Fruit fly (Drosophila melanogaster) whole organism, embryonic: ENCODE results near the gene Acp65Aa.

ENCODE experiments used
- ATbp ChIP-seq: fragments of 200-800 bp; sonication (Bioruptor generic); optimal IDR thresholded peaks from 2 replicates; lab custom pipeline; 2017; ENCODE audit warnings: missing biosample characterization, mild to moderate bottlenecking, missing genetic modification characterization, missing genetic modification reagents
- Bteb2 ChIP-seq: fragments of 200-800 bp; sonication (Bioruptor generic); optimal IDR thresholded peaks from 2 replicates; lab custom pipeline; 2016; ENCODE audit warnings: missing biosample characterization, missing genetic modification characterization
- CG12391 ChIP-seq: fragments of 200-800 bp; sonication (Bioruptor generic); optimal IDR thresholded peaks from 3 replicates; lab custom pipeline; 2018; ENCODE audit warnings: missing biosample characterization, mild to moderate bottlenecking, missing genetic modification characterization, moderate library complexity
- CG14441 ChIP-seq: fragments of 200-800 bp; sonication (Bioruptor generic); IDR thresholded peaks from 2 replicates; pipeline ENCODE4 v1.3.6; 2022; ENCODE audit warnings: missing biosample characterization, missing genetic modification characterization
- CG17829 ChIP-seq: fragments of 200-800 bp; optimal IDR thresholded peaks from 2 replicates; lab custom pipeline; 2019; ENCODE audit warnings: missing biosample characterization, mild to moderate bottlenecking, missing genetic modification characterization, moderate library complexity
- CG2120 ChIP-seq: fragments of 200-800 bp; sonication (Bioruptor generic); optimal IDR thresholded peaks from 3 replicates; lab custom pipeline; 2016; ENCODE audit warnings: missing biosample characterization, missing genetic modification characterization
- CG31365 ChIP-seq: fragments of 200-800 bp; sonication (Bioruptor generic); optimal IDR thresholded peaks from 2 replicates; lab custom pipeline; 2018; ENCODE audit warnings: missing biosample characterization, mild to moderate bottlenecking, missing genetic modification characterization
- CG3163 ChIP-seq: fragments of 200-800 bp; sonication (Bioruptor generic); optimal IDR thresholded peaks from 3 replicates; lab custom pipeline; 2016; ENCODE audit warnings: missing biosample characterization, missing genetic modification characterization
- CG4360 ChIP-seq: fragments of 200-800 bp; sonication (Bioruptor generic); IDR thresholded peaks from 2 replicates; pipeline ENCODE4 v1.3.6; 2022; ENCODE audit warnings: missing biosample characterization, missing genetic modification characterization
- CG4404 ChIP-seq: fragments of 200-800 bp; sonication (Bioruptor generic); IDR thresholded peaks from 2 replicates; pipeline ENCODE4 v1.3.6; 2022; ENCODE audit warnings: missing biosample characterization, missing genetic modification characterization
- CG7987 ChIP-seq: fragments of 200-800 bp; sonication (Bioruptor generic); optimal IDR thresholded peaks from 2 replicates; lab custom pipeline; 2018; ENCODE audit warnings: missing biosample characterization, mild to moderate bottlenecking, missing genetic modification characterization, moderate library complexity
- CG8290 ChIP-seq, 3 experiments: fragments of 200-800 bp; sonication (Bioruptor generic); optimal IDR thresholded peaks; 2 replicates each; lab custom pipeline; 2016 to 2019; ENCODE audit warnings: missing biosample characterization in 3 of 3, missing genetic modification characterization in 3 of 3, mild to moderate bottlenecking in 2 of 3, moderate library complexity in 1 of 3
- Camta ChIP-seq: fragments of 200-800 bp; sonication (Bioruptor generic); optimal IDR thresholded peaks from 2 replicates; lab custom pipeline; 2016; ENCODE audit warnings: missing biosample characterization, missing genetic modification characterization
- D19A ChIP-seq: fragments of 200-800 bp; optimal IDR thresholded peaks from 3 replicates; lab custom pipeline; 2019; ENCODE audit warnings: missing biosample characterization, mild to moderate bottlenecking, missing genetic modification characterization, moderate library complexity
- Dek ChIP-seq: fragments of 200-800 bp; sonication (Bioruptor generic); optimal IDR thresholded peaks from 3 replicates; lab custom pipeline; 2019; ENCODE audit warnings: missing biosample characterization, mild to moderate bottlenecking, missing genetic modification characterization, moderate library complexity
- Dref ChIP-seq: fragments of 200-800 bp; sonication (Bioruptor generic); IDR thresholded peaks from 2 replicates; pipeline ENCODE4 v1.3.6; 2022; ENCODE audit warnings: missing biosample characterization, missing genetic modification characterization
- E2f2 ChIP-seq: fragments of 200-800 bp; sonication (Bioruptor generic); IDR thresholded peaks from 2 replicates; pipeline ENCODE4 v1.3.6; 2022; ENCODE audit warnings: missing biosample characterization, missing genetic modification characterization
- HLH3B ChIP-seq: fragments of 200-800 bp; sonication (Bioruptor generic); IDR thresholded peaks from 2 replicates; pipeline ENCODE4 v1.3.6; 2022; ENCODE audit warnings: missing biosample characterization, missing genetic modification characterization
- Jarid2 ChIP-seq: fragments of 200-800 bp; sonication (Bioruptor generic); optimal IDR thresholded peaks from 3 replicates; lab custom pipeline; 2017; ENCODE audit warnings: mild to moderate bottlenecking, missing biosample characterization, missing genetic modification reagents, missing genetic modification characterization
- Lim3 ChIP-seq: fragments of 200-800 bp; sonication (Bioruptor generic); IDR thresholded peaks from 2 replicates; pipeline ENCODE4 v1.3.6; 2022; ENCODE audit warnings: missing biosample characterization, missing genetic modification characterization
- Mrtf ChIP-seq: fragments of 200-800 bp; sonication (Bioruptor generic); IDR thresholded peaks from 3 replicates; pipeline ENCODE4 v1.3.6; 2022; ENCODE audit warnings: missing biosample characterization, missing genetic modification characterization
- NC2α ChIP-seq: fragments of 200-800 bp; sonication (Bioruptor generic); optimal IDR thresholded peaks from 2 replicates; lab custom pipeline; 2016; ENCODE audit warnings: missing biosample characterization, missing genetic modification characterization
- Oli ChIP-seq: fragments of 200-800 bp; sonication (Bioruptor generic); optimal IDR thresholded peaks from 2 replicates; lab custom pipeline; 2018; ENCODE audit warnings: missing biosample characterization, mild to moderate bottlenecking, missing genetic modification characterization, moderate library complexity
- Poxn ChIP-seq: fragments of 200-800 bp; sonication (Bioruptor generic); IDR thresholded peaks from 2 replicates; pipeline ENCODE4 v1.3.6; 2022; ENCODE audit warnings: missing biosample characterization, missing genetic modification characterization
- Rfx ChIP-seq: fragments of 200-800 bp; sonication (Bioruptor generic); IDR thresholded peaks from 2 replicates; pipeline ENCODE4 v1.3.6; 2022; ENCODE audit warnings: missing biosample characterization, missing genetic modification characterization
- ap ChIP-seq: fragments of 200-800 bp; sonication (Bioruptor generic); IDR thresholded peaks from 2 replicates; pipeline ENCODE4 v1.3.6; 2022; ENCODE audit warnings: missing biosample characterization, missing genetic modification characterization
- ase ChIP-seq: fragments of 200-800 bp; sonication (Bioruptor generic); IDR thresholded peaks from 3 replicates; pipeline ENCODE4 v1.3.6; 2022; ENCODE audit warnings: missing biosample characterization, missing genetic modification characterization
- chm ChIP-seq: fragments of 200-800 bp; sonication (Bioruptor generic); IDR thresholded peaks from 2 replicates; pipeline ENCODE4 v1.3.6; 2022; ENCODE audit warnings: missing biosample characterization, missing genetic modification characterization
- dati ChIP-seq: fragments of 200-800 bp; sonication (Bioruptor generic); IDR thresholded peaks from 2 replicates; pipeline ENCODE4 v1.3.6; 2022; ENCODE audit warnings: missing biosample characterization, missing genetic modification characterization
- ems ChIP-seq: fragments of 200-800 bp; sonication (Bioruptor generic); optimal IDR thresholded peaks from 3 replicates; lab custom pipeline; 2016; ENCODE audit warnings: missing biosample characterization, missing genetic modification characterization
- en ChIP-seq: fragments of 200-800 bp; sonication (Bioruptor generic); optimal IDR thresholded peaks from 2 replicates; lab custom pipeline; 2016; ENCODE audit warnings: missing biosample characterization, missing genetic modification characterization
- esg ChIP-seq: fragments of 200-800 bp; sonication (Bioruptor generic); conservative IDR thresholded peaks from 2 replicates; pipeline ENCODE4 v1.3.6; 2022; ENCODE audit warnings: missing biosample characterization, missing genetic modification characterization
- exex ChIP-seq: fragments of 200-800 bp; sonication (Bioruptor generic); optimal IDR thresholded peaks from 4 replicates; lab custom pipeline; 2018; ENCODE audit warnings: missing biosample characterization, mild to moderate bottlenecking, missing genetic modification characterization, moderate library complexity
- gcm2 ChIP-seq: fragments of 200-800 bp; sonication (Bioruptor generic); optimal IDR thresholded peaks from 2 replicates; lab custom pipeline; 2016; ENCODE audit warnings: missing biosample characterization, missing genetic modification characterization
- gsb-n ChIP-seq: fragments of 200-800 bp; sonication (Bioruptor generic); optimal IDR thresholded peaks from 3 replicates; lab custom pipeline; 2018; ENCODE audit warnings: missing biosample characterization, mild to moderate bottlenecking, missing genetic modification characterization
- hb ChIP-seq: fragments of 200-800 bp; sonication (Bioruptor generic); IDR thresholded peaks from 3 replicates; pipeline ENCODE4 v1.3.6; 2022; ENCODE audit warnings: missing biosample characterization, missing genetic modification characterization; ENCODE audit not compliant: partially characterized antibody
- insv ChIP-seq, 2 experiments: fragments of 200-800 bp; sonication (Bioruptor generic); optimal IDR thresholded peaks; 3 replicates each; lab custom pipeline; 2016 to 2018; ENCODE audit warnings: missing biosample characterization in 2 of 2, missing genetic modification characterization in 2 of 2
- jumu ChIP-seq: fragments of 200-800 bp; sonication (Bioruptor generic); optimal IDR thresholded peaks from 3 replicates; lab custom pipeline; 2016; ENCODE audit warnings: missing biosample characterization, missing genetic modification characterization
- lola ChIP-seq, 3 experiments: fragments of >200 bp in 2 of 3; fragments of 200-800 bp in 1 of 3; sonication (Bioruptor generic) in 1 of 3; optimal IDR thresholded peaks; 2 replicates each; lab custom pipeline; 2017 to 2019; ENCODE audit warnings: missing biosample characterization in 3 of 3, missing genetic modification characterization in 3 of 3, mild to moderate bottlenecking in 1 of 3, moderate library complexity in 1 of 3
- pb ChIP-seq: fragments of 200-800 bp; sonication (Bioruptor generic); optimal IDR thresholded peaks from 3 replicates; lab custom pipeline; 2016; ENCODE audit warnings: missing biosample characterization, missing genetic modification characterization
- pita ChIP-seq: fragments of 200-800 bp; sonication (Bioruptor generic); optimal IDR thresholded peaks from 2 replicates; lab custom pipeline; 2017; ENCODE audit warnings: missing biosample characterization, mild to moderate bottlenecking, missing genetic modification characterization
- schlank ChIP-seq: fragments of 200-800 bp; sonication (Bioruptor generic); optimal IDR thresholded peaks from 2 replicates; lab custom pipeline; 2018; ENCODE audit warnings: missing biosample characterization, mild to moderate bottlenecking, missing genetic modification characterization
- scrt ChIP-seq: fragments of 200-800 bp; sonication (Bioruptor generic); optimal IDR thresholded peaks from 2 replicates; lab custom pipeline; 2018; ENCODE audit warnings: missing biosample characterization, mild to moderate bottlenecking, missing genetic modification characterization, moderate library complexity
- sd ChIP-seq: fragments of 200-800 bp; sonication (Bioruptor generic); optimal IDR thresholded peaks from 3 replicates; lab custom pipeline; 2018; ENCODE audit warnings: missing biosample characterization, mild to moderate bottlenecking, missing genetic modification characterization, moderate library complexity
- sr ChIP-seq: fragments of 200-800 bp; sonication (Bioruptor generic); IDR thresholded peaks from 3 replicates; pipeline ENCODE4 v1.3.6; 2022; ENCODE audit warnings: missing biosample characterization, missing genetic modification characterization
- tup ChIP-seq: fragments of 200-800 bp; sonication (Bioruptor generic); optimal IDR thresholded peaks from 2 replicates; lab custom pipeline; 2016; ENCODE audit warnings: missing biosample characterization, mild to moderate bottlenecking, missing genetic modification characterization, moderate library complexity
- usp ChIP-seq: fragments of >200 bp; optimal IDR thresholded peaks from 2 replicates; lab custom pipeline; 2017; ENCODE audit warnings: missing biosample characterization, missing genetic modification characterization
- wor ChIP-seq: fragments of 200-800 bp; sonication (Bioruptor generic); IDR thresholded peaks from 2 replicates; pipeline ENCODE4 v1.3.6; 2022; ENCODE audit warnings: missing biosample characterization, missing genetic modification characterization

The Acp65Aa gene

DNA sequence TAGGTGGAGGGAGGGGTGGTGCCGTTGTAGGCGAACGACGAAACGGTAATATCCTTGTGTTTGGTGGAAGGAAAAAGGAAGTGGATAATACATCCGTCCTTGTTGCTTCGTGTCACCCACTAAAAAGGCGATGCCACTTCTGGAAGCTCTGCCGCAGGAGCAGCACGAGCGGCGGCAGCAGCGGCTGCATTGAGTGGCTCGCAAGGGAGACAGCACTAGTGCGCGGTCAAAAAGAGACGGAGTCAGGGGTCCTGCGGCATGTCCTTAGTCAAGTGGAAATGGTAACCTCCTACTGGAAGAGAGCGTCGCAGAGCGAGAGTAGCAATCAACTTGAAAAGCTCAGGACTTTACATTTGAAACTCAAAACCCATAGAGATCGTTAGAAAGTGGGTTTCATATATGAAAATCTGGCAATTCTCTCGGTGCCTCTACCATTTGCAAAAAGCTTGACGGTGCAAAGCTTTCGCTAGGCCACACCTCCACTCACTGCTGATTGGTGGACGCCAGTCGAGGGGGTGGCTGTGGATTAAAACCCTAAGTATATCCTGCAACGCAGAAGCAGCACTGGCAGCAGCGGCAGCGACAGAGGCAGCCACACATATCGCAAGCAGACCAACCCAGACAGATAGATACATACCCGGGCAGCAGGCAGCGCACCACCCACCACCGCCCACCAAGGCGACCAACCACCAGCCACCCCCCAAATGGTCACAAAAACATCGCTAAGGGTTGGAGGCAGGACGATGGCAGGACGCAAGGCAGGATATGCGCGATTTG is 41.7 kb downstream of the Acp65Aa start (continued):
- TF ChIP-seq hb (GFP tag; lab: Robert Waterston, UW) (no peak), Jarid2 (no peak), schlank (no peak), CG14441 (no peak), en (no peak), Bteb2 (GFP tag; lab: Kevin White, UChicago) (no peak), Camta (GFP tag; lab: Kevin White, UChicago) (no peak), esg (no peak), ase (GFP tag; lab: Robert Waterston, UW) (no peak), Rfx (GFP tag; lab: Robert Waterston, UW) (no peak), gcm2 (GFP tag; lab: Kevin White, UChicago) (no peak), Oli (tag; lab: Kevin White, UChicago) (no peak)

DNA sequence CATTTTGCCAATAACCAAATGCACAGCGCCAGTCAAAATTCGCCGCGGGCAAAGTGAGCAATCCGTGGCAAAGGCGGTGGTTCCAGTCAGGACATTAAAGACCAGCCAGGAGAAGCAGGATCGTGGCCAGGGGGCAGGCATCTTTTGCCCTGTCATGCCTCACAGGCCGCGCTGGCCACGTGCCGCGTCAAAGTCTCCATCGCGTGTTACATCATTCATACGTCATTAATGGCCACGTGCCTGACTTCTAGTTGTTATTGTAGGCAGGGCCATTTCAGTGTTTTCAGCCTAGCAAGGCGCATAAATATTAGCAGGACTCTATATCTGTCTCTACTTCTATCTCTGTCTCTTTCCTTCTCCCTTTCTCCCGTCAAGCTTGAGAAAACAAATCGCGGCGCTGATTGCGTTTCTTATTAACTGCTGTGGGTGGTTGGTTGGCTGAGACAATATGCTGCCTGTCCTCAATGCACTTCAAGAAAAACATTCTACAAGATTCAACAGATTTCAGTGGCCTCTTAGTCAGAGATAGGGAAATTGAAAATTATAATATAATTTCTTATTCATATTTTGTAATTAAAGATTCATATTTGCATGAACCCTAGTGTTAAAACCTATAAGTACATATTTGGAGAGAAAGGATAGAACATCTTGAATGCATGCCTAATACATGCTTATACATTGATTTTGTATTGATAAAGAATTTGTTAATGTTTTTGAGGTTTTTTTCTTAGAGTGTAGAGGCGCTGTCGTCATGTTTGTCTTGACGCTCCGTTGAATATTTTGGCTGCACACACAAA is 44.1 kb downstream of the Acp65Aa start:
- TF ChIP-seq Mrtf (GFP tag; lab: Robert Waterston, UW) (no peak), CG12391 (tag; lab: Kevin White, UChicago) (peak; percentile 38), Lim3 (GFP tag; lab: Robert Waterston, UW) (no peak), CG2120 (GFP tag; lab: Kevin White, UChicago) (no peak), usp (GFP tag; lab: Kevin White, UChicago) (no peak), insv (GFP tag; optimal IDR thresholded peaks at IDR 0.05; lab: Kevin White, UChicago) (no peak), chm (no peak), ems (GFP tag; lab: Kevin White, UChicago) (no peak), dati (GFP tag; lab: Robert Waterston, UW) (no peak), CG4404 (no peak), ap (no peak), Dref (GFP tag; lab: Robert Waterston, UW) (no peak), D19A (tag; lab: Kevin White, UChicago) (peak; percentile 45), CG7987 (GFP tag; lab: Kevin White, UChicago) (no peak), lola (GFP tag; optimal IDR thresholded peaks at IDR 0.05; lab: Kevin White, UChicago) (peak in 1 of 3 experiments; percentile 45), jumu (GFP tag; lab: Kevin White, UChicago) (no peak), wor (GFP tag; lab: Robert Waterston, UW) (no peak), E2f2 (no peak), exex (no peak), scrt (GFP tag; lab: Kevin White, UChicago) (no peak), CG3163 (GFP tag; lab: Kevin White, UChicago) (no peak), sd (no peak), CG8290 (GFP tag; optimal IDR thresholded peaks at IDR 0.05; lab: Kevin White, UChicago) (no peak), CG8290 (tag; optimal IDR thresholded peaks at IDR 0.05; lab: Kevin White, UChicago) (no peak), Poxn (GFP tag; lab: Robert Waterston, UW) (no peak), pita (GFP tag; lab: Kevin White, UChicago) (no peak), schlank (no peak), ATbp (no peak), HLH3B (GFP tag; lab: Robert Waterston, UW) (no peak), sr (no peak), NC2α (GFP tag; lab: Kevin White, UChicago) (no peak), CG17829 (peak; percentile 5), gsb-n (tag; lab: Kevin White, UChicago) (no peak), pb (GFP tag; lab: Kevin White, UChicago) (no peak), tup (GFP tag; lab: Kevin White, UChicago) (no peak), CG31365 (tag; lab: Kevin White, UChicago) (no peak), CG4360 (GFP tag; lab: Robert Waterston, UW) (no peak), Dek (tag; lab: Kevin White, UChicago) (no peak)
